Worm (Caenorhabditis elegans) whole organism, midembryonic: Measurements from ENCODE around the gene nud-1.

Experiments
- T22C8.4 ChIP-seq: fragments of 200-800 bp; sonication (Bioruptor generic); IDR thresholded peaks from 2 replicates; pipeline ENCODE4 v1.3.6; 2022; ENCODE audit warnings: missing genetic modification characterization, missing compliant biosample characterization
- cog-1 ChIP-seq: sonication (generic microtip); optimal IDR thresholded peaks from 2 replicates; lab custom pipeline; 2016; ENCODE audit warnings: missing genetic modification characterization, missing compliant biosample characterization
- flt-1 ChIP-seq: fragments of 200-800 bp; sonication (Bioruptor generic); IDR thresholded peaks from 2 replicates; pipeline ENCODE4 v1.3.6; 2022; ENCODE audit warnings: missing genetic modification characterization, missing compliant biosample characterization
- klf-2 ChIP-seq: fragments of 200-800 bp; sonication (Bioruptor generic); conservative IDR thresholded peaks from 2 replicates; pipeline ENCODE4 v1.3.6; 2022; ENCODE audit warnings: missing genetic modification reagents, missing genetic modification characterization, missing compliant biosample characterization
- med-1 ChIP-seq: sonication (generic microtip); optimal IDR thresholded peaks from 2 replicates; lab custom pipeline; 2017; ENCODE audit warnings: missing genetic modification characterization, mild to moderate bottlenecking, missing compliant biosample characterization, antibody characterized with exemption, missing genetic modification reagents; ENCODE audit not compliant: insufficient read depth
- ref-1 ChIP-seq: fragments of 200-800 bp; sonication (Bioruptor generic); conservative IDR thresholded peaks from 2 replicates; pipeline ENCODE4 v1.3.6; 2022; ENCODE audit warnings: missing genetic modification reagents, missing genetic modification characterization, missing compliant biosample characterization
- tab-1 ChIP-seq: fragments of 200-800 bp; sonication (Bioruptor generic); IDR thresholded peaks from 2 replicates; pipeline ENCODE4 v1.3.6; 2022; ENCODE audit warnings: missing genetic modification characterization, missing compliant biosample characterization
- ztf-23 ChIP-seq: fragments of 200-800 bp; sonication (Bioruptor generic); IDR thresholded peaks from 2 replicates; pipeline ENCODE4 v1.3.6; 2022; ENCODE audit warnings: missing genetic modification reagents, missing genetic modification characterization, missing compliant biosample characterization
- ztf-29 ChIP-seq: fragments of 200-800 bp; sonication (Bioruptor generic); IDR thresholded peaks from 2 replicates; pipeline ENCODE4 v1.3.6; 2022; ENCODE audit warnings: missing genetic modification reagents, missing genetic modification characterization, missing compliant biosample characterization

nud-1 gene

DNA sequence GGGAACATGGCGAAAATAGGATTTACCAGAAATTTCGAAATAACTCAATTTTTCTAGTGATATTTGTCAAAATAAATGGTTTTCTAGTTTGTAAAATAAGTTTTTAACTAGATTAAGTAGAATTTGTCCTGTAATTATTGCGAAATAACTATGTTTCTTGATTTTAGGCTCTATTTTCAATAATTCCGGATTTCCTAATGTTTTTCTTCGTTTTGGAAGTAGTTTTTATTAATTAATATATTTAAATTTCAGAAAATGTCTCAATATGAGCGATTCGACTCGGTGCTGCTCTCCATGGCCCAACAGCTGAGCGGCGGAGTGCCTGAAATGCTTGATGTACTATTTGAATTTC lies at the start of gene nud-1:
Gene nud-1 (plus strand): TSS at position 253 of the 352 bp plus-strand sequence.
- TF ChIP-seq T22C8.4 (GFP tag; lab: Robert Waterston, UW) (no peak), ztf-29 (GFP tag; lab: Robert Waterston, UW) (no peak), tab-1 (GFP tag; lab: Robert Waterston, UW) (no peak), klf-2 (GFP tag; lab: Robert Waterston, UW) (no peak)

ce11 chrIII:13292971-13293514 lies 48.3 kb upstream of the nud-1 start, which contains the start of gene set-25:
TSS of gene set-25 (minus strand) at chrIII:13293090.
- TF ChIP-seq tab-1 (GFP tag; lab: Robert Waterston, UW) (peak; percentile 34; the same call in 1 of the 2 replicates), ztf-23 (GFP tag; lab: Robert Waterston, UW) (peak; percentile 86), flt-1 (GFP tag; lab: Robert Waterston, UW) (peak; percentile 67), med-1 (GFP tag; lab: Kevin White, UChicago) (peak; percentile 48), klf-2 (GFP tag; lab: Robert Waterston, UW) (peak; percentile 77)

- TF ChIP-seq flt-1 (GFP tag; lab: Robert Waterston, UW) (peak; percentile 91), ztf-23 (GFP tag; lab: Robert Waterston, UW) (peak; percentile 93), klf-2 (GFP tag; lab: Robert Waterston, UW) (peak; percentile 84), tab-1 (GFP tag; lab: Robert Waterston, UW) (peak; percentile 87), ref-1 (GFP tag; lab: Robert Waterston, UW) (peak; percentile 64), ztf-29 (GFP tag; lab: Robert Waterston, UW) (peak; percentile 88), T22C8.4 (GFP tag; lab: Robert Waterston, UW) (peak; percentile 74)
These were observed 44.9 kb upstream of the nud-1 start, which contains the start of gene npp-18 for ce11 chrIII:13296289-13296874. TSS of gene npp-18 (plus strand) at chrIII:13296853.

DNA sequence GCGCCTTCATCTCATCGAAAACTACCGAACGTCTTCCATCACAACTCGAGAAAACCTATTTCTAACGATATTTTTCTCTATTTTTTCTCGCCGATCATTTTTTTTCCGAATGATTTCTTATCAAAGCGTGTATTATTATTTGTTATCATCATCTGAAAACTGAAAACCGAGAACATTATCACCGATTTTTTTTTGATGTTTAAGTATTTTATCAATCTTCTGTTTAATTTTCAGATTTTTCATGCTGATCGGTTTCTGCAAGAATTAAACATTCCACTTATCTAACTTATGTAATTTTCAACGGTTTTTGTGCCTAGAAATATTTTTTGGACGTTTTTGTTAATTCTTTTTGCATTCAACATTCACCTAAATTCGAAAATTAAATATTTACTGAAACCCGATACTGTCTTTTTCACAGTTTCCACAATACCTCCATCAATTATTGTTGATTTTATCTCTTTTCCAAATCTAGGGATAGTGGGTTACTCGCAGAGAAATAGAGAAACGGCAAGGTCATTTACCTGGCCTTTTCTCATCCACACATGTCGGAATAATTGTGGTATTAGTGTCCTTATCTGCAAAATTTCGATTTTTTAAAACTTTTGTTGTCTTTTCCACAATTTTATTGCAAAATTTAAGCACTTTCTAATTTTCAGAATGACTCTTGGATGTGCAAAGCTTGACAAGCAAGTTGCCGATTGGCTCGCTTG lies 42.5 kb upstream of the nud-1 start, which contains the start of gene pgm-2:
Gene pgm-2 (plus strand): TSS at position 657 of the 710 bp plus-strand sequence.
- TF ChIP-seq ztf-23 (GFP tag; lab: Robert Waterston, UW) (no peak), cog-1 (tag; lab: Kevin White, UChicago) (no peak), flt-1 (GFP tag; lab: Robert Waterston, UW) (no peak), klf-2 (GFP tag; lab: Robert Waterston, UW) (no peak), ztf-29 (GFP tag; lab: Robert Waterston, UW) (no peak), med-1 (GFP tag; lab: Kevin White, UChicago) (no peak), T22C8.4 (GFP tag; lab: Robert Waterston, UW) (no peak), ref-1 (GFP tag; lab: Robert Waterston, UW) (no peak), tab-1 (GFP tag; lab: Robert Waterston, UW) (no peak)

DNA sequence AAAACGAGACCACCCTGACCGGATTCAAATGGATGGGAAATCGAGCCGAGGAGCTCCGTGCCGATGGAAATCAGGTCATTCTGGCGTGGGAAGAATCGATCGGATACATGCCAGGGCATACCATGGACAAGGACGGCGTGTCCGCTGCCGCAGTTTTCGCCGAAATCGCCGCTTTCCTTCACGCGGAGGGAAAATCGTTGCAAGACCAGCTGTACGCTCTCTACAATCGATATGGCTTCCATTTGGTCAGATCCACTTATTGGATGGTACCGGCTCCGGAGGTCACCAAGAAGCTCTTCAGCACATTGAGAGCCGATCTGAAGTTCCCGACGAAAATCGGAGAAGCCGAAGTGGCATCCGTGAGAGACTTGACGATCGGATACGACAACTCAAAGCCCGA lies 39.3 kb upstream of the nud-1 start:
- no peak for TF ChIP-seq T22C8.4 (GFP tag; lab: Robert Waterston, UW)
- TF ChIP-seq flt-1 (GFP tag; lab: Robert Waterston, UW): 0 out of 2 replicates have a peak, but pooled peaks have one; percentile 12
- no peak for TF ChIP-seq klf-2 (GFP tag; lab: Robert Waterston, UW)

DNA sequence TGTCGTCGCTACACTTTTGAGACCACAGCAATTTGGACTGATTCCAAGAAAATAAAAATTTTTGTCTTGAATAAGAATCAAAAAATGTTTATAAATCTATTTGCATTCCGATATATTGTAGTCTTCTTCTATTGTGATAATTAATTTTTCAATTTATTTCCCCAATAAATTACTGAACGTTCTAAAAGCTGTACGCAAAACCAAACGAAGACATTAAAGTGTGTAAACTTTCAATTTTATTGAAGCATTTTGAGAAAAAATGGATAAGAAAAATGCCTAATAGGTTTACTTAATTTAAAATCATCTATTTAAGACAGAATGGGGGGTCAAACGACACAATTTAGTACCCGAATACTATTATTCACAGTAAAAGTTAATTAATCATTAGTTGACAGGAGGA lies 38.7 kb upstream of the nud-1 start:
- TF ChIP-seq ztf-23 (GFP tag; lab: Robert Waterston, UW) (no peak), T22C8.4 (GFP tag; lab: Robert Waterston, UW) (no peak), ref-1 (GFP tag; lab: Robert Waterston, UW) (no peak), ztf-29 (GFP tag; lab: Robert Waterston, UW) (no peak), klf-2 (GFP tag; lab: Robert Waterston, UW) (no peak), cog-1 (tag; lab: Kevin White, UChicago) (no peak), med-1 (GFP tag; lab: Kevin White, UChicago) (no peak), flt-1 (GFP tag; lab: Robert Waterston, UW) (no peak), tab-1 (GFP tag; lab: Robert Waterston, UW) (no peak)

DNA sequence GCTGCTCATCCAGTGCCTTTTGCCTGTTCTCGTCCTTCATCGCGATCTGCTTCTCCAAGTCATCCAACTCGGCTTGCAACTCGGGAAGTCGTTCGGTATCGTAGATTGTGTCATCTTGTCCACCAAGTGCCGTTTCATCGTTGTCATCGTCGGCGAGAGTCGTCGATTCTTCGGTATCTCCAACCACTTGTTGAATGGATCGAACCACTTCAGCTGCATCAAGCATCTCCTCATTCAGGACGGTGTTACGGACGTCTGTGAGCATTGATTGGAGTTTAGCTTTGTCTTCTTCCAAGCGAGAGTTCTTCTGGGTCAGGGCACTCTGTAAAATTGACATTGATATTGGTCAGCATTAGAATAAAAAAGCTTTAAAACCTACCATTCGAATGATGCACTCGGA lies 35.8 kb upstream of the nud-1 start:
- TF ChIP-seq T22C8.4 (GFP tag; lab: Robert Waterston, UW): no peak
- TF ChIP-seq ztf-29 (GFP tag; lab: Robert Waterston, UW): no peak
- no peak for TF ChIP-seq ztf-23 (GFP tag; lab: Robert Waterston, UW)
- no peak for TF ChIP-seq cog-1 (tag; lab: Kevin White, UChicago)
- TF ChIP-seq ref-1 (GFP tag; lab: Robert Waterston, UW): no peak
- TF ChIP-seq klf-2 (GFP tag; lab: Robert Waterston, UW): no peak
- TF ChIP-seq tab-1 (GFP tag; lab: Robert Waterston, UW): no peak
- no peak for TF ChIP-seq flt-1 (GFP tag; lab: Robert Waterston, UW)
- no peak for TF ChIP-seq med-1 (GFP tag; lab: Kevin White, UChicago)

- TF ChIP-seq ztf-23 (GFP tag; lab: Robert Waterston, UW) (no peak), flt-1 (GFP tag; lab: Robert Waterston, UW) (no peak), T22C8.4 (GFP tag; lab: Robert Waterston, UW) (no peak), ref-1 (GFP tag; lab: Robert Waterston, UW) (no peak), cog-1 (tag; lab: Kevin White, UChicago) (no peak), med-1 (GFP tag; lab: Kevin White, UChicago) (no peak), klf-2 (GFP tag; lab: Robert Waterston, UW) (no peak), tab-1 (GFP tag; lab: Robert Waterston, UW) (no peak), ztf-29 (GFP tag; lab: Robert Waterston, UW) (no peak)
These were observed 34.2 kb upstream of the nud-1 start, which contains the start of the genes klp-19 and slc-36.1 for ce11 chrIII:13307107-13307506. TSS of gene klp-19 (minus strand) at chrIII:13307259. TSS of gene slc-36.1 (plus strand) at chrIII:13307502.
